Fruit fly (Drosophila melanogaster) whole organism, embryonic: Measurements from ENCODE around the gene CG33267.

Source experiments
- Asciz ChIP-seq: fragments of 200-800 bp; sonication (Bioruptor generic); optimal IDR thresholded peaks from 2 replicates; lab custom pipeline; 2017; ENCODE audit warnings: missing biosample characterization, mild to moderate bottlenecking, missing genetic modification characterization, missing genetic modification reagents
- CG10147 ChIP-seq: fragments of 200-800 bp; sonication (Bioruptor generic); optimal IDR thresholded peaks from 2 replicates; lab custom pipeline; 2019; ENCODE audit warnings: missing biosample characterization, mild to moderate bottlenecking, missing genetic modification characterization, moderate library complexity
- CG10543 ChIP-seq: fragments of 200-800 bp; sonication (Bioruptor generic); optimal IDR thresholded peaks from 3 replicates; lab custom pipeline; 2017; ENCODE audit warnings: missing biosample characterization, mild to moderate bottlenecking, missing genetic modification characterization, moderate library complexity
- CG12071 ChIP-seq: fragments of 200-800 bp; sonication (Bioruptor generic); optimal IDR thresholded peaks from 3 replicates; lab custom pipeline; 2018; ENCODE audit warnings: missing biosample characterization, mild to moderate bottlenecking, missing genetic modification characterization
- CG13296 ChIP-seq: fragments of 200-800 bp; sonication (Bioruptor generic); optimal IDR thresholded peaks from 3 replicates; lab custom pipeline; 2018; ENCODE audit warnings: missing biosample characterization, mild to moderate bottlenecking, missing genetic modification characterization
- CG13424 ChIP-seq: fragments of 200-800 bp; sonication (Bioruptor generic); optimal IDR thresholded peaks from 2 replicates; lab custom pipeline; 2019; ENCODE audit warnings: missing biosample characterization, mild to moderate bottlenecking, missing genetic modification characterization, moderate library complexity
- CG13624 ChIP-seq: fragments of 200-800 bp; sonication (Bioruptor generic); optimal IDR thresholded peaks from 2 replicates; lab custom pipeline; 2016; ENCODE audit warnings: missing biosample characterization, missing genetic modification characterization
- CG15073 ChIP-seq: fragments of 200-800 bp; sonication (Bioruptor generic); optimal IDR thresholded peaks from 2 replicates; lab custom pipeline; 2016; ENCODE audit warnings: missing biosample characterization, missing genetic modification characterization
- CG15601 ChIP-seq: fragments of 200-800 bp; sonication (Bioruptor generic); optimal IDR thresholded peaks from 3 replicates; lab custom pipeline; 2019; ENCODE audit warnings: missing biosample characterization, mild to moderate bottlenecking, missing genetic modification characterization, moderate library complexity
- CG18619 ChIP-seq: fragments of 200-800 bp; sonication (Bioruptor generic); optimal IDR thresholded peaks from 3 replicates; lab custom pipeline; 2017; ENCODE audit warnings: missing biosample characterization, mild to moderate bottlenecking, missing genetic modification characterization
- CG34224 ChIP-seq: fragments of 200-800 bp; sonication (Bioruptor generic); IDR thresholded peaks from 3 replicates; pipeline ENCODE4 v1.3.6; 2022; ENCODE audit warnings: missing biosample characterization, missing genetic modification characterization; ENCODE audit not compliant: partially characterized antibody
- CG6813 ChIP-seq: fragments of 200-800 bp; sonication (Bioruptor generic); optimal IDR thresholded peaks from 2 replicates; lab custom pipeline; 2017; ENCODE audit warnings: missing biosample characterization, missing genetic modification characterization, mild to moderate bottlenecking, moderate library complexity, missing genetic modification reagents
- CG7372 ChIP-seq: fragments of 200-800 bp; sonication (Bioruptor generic); IDR thresholded peaks from 2 replicates; pipeline ENCODE4 v1.3.6; 2022; ENCODE audit warnings: missing biosample characterization, missing genetic modification characterization
- CG7987 ChIP-seq: fragments of 200-800 bp; sonication (Bioruptor generic); optimal IDR thresholded peaks from 2 replicates; lab custom pipeline; 2018; ENCODE audit warnings: missing biosample characterization, mild to moderate bottlenecking, missing genetic modification characterization, moderate library complexity
- Fer1 ChIP-seq: fragments of 200-800 bp; sonication (Bioruptor generic); optimal IDR thresholded peaks from 2 replicates; lab custom pipeline; 2017; ENCODE audit warnings: missing biosample characterization, mild to moderate bottlenecking, missing genetic modification characterization
- Fer3 ChIP-seq: fragments of 200-800 bp; sonication (Bioruptor generic); optimal IDR thresholded peaks from 2 replicates; lab custom pipeline; 2018; ENCODE audit warnings: missing biosample characterization, mild to moderate bottlenecking, missing genetic modification characterization, moderate library complexity
- HHEX ChIP-seq: fragments of 200-800 bp; sonication (Bioruptor generic); optimal IDR thresholded peaks from 3 replicates; lab custom pipeline; 2017; ENCODE audit warnings: missing biosample characterization, mild to moderate bottlenecking, missing genetic modification characterization, missing genetic modification reagents
- Hand ChIP-seq: fragments of 200-800 bp; sonication (Bioruptor generic); optimal IDR thresholded peaks from 2 replicates; lab custom pipeline; 2017; ENCODE audit warnings: mild to moderate bottlenecking, missing biosample characterization, missing genetic modification reagents, missing genetic modification characterization
- Hey ChIP-seq: fragments of 200-800 bp; sonication (Bioruptor generic); optimal IDR thresholded peaks from 3 replicates; lab custom pipeline; 2018; ENCODE audit warnings: missing biosample characterization, mild to moderate bottlenecking, missing genetic modification characterization
- Hmr ChIP-seq: fragments of 200-800 bp; sonication (Bioruptor generic); optimal IDR thresholded peaks from 3 replicates; lab custom pipeline; 2017; ENCODE audit warnings: mild to moderate bottlenecking, missing biosample characterization, missing genetic modification reagents, missing genetic modification characterization
- Hr51 ChIP-seq, 2 experiments: fragments of 200-800 bp; sonication (Bioruptor generic); optimal IDR thresholded peaks; 2 replicates in 1 of 2; 3 replicates in 1 of 2; lab custom pipeline; 2016 to 2018; ENCODE audit warnings: missing biosample characterization in 2 of 2, missing genetic modification characterization in 2 of 2, mild to moderate bottlenecking in 1 of 2, moderate library complexity in 1 of 2
- MBD-R2 ChIP-seq: fragments of 200-800 bp; sonication (Bioruptor generic); IDR thresholded peaks from 2 replicates; pipeline ENCODE4 v1.3.6; 2022; ENCODE audit warnings: missing biosample characterization, missing genetic modification characterization
- Meics ChIP-seq: fragments of 200-800 bp; sonication (Bioruptor generic); optimal IDR thresholded peaks from 2 replicates; lab custom pipeline; 2017; ENCODE audit warnings: missing biosample characterization, mild to moderate bottlenecking, missing genetic modification characterization
- Nf-YC ChIP-seq: fragments of 200-800 bp; optimal IDR thresholded peaks from 3 replicates; lab custom pipeline; 2019; ENCODE audit warnings: missing biosample characterization, mild to moderate bottlenecking, missing genetic modification characterization, moderate library complexity
- PHDP ChIP-seq: fragments of 200-800 bp; sonication (Bioruptor generic); optimal IDR thresholded peaks from 3 replicates; lab custom pipeline; 2018; ENCODE audit warnings: missing biosample characterization, mild to moderate bottlenecking, missing genetic modification characterization, moderate library complexity
- Pdp1 ChIP-seq, 2 experiments: fragments of 200-800 bp; sonication (Bioruptor generic); optimal IDR thresholded peaks; 3 replicates each; lab custom pipeline; 2016; ENCODE audit warnings: missing biosample characterization in 2 of 2, missing genetic modification characterization in 2 of 2, mild to moderate bottlenecking in 1 of 2, moderate library complexity in 1 of 2
- ase ChIP-seq: fragments of 200-800 bp; sonication (Bioruptor generic); IDR thresholded peaks from 3 replicates; pipeline ENCODE4 v1.3.6; 2022; ENCODE audit warnings: missing biosample characterization, missing genetic modification characterization
- bowl ChIP-seq: fragments of 200-800 bp; sonication (Bioruptor generic); IDR thresholded peaks from 2 replicates; pipeline ENCODE4 v1.3.6; 2022; ENCODE audit warnings: missing biosample characterization, missing genetic modification characterization
- chinmo ChIP-seq: fragments of 200-800 bp; sonication (Bioruptor generic); IDR thresholded peaks from 4 replicates; pipeline ENCODE4 v1.3.6; 2022; ENCODE audit warnings: missing biosample characterization, missing genetic modification characterization; ENCODE audit not compliant: partially characterized antibody
- ewg ChIP-seq: fragments of 200-800 bp; sonication (Bioruptor generic); optimal IDR thresholded peaks from 3 replicates; lab custom pipeline; 2017; ENCODE audit warnings: mild to moderate bottlenecking, missing biosample characterization, missing genetic modification reagents, missing genetic modification characterization
- exex ChIP-seq: fragments of 200-800 bp; sonication (Bioruptor generic); optimal IDR thresholded peaks from 4 replicates; lab custom pipeline; 2018; ENCODE audit warnings: missing biosample characterization, mild to moderate bottlenecking, missing genetic modification characterization, moderate library complexity
- gem ChIP-seq: fragments of 200-800 bp; sonication (Bioruptor generic); optimal IDR thresholded peaks from 2 replicates; lab custom pipeline; 2019; ENCODE audit warnings: missing biosample characterization, mild to moderate bottlenecking, missing genetic modification characterization, moderate library complexity
- kah ChIP-seq: fragments of 200-800 bp; sonication (Bioruptor generic); optimal IDR thresholded peaks from 2 replicates; lab custom pipeline; 2018; ENCODE audit warnings: missing biosample characterization, mild to moderate bottlenecking, missing genetic modification characterization
- pan ChIP-seq, 4 experiments: fragments of >200 bp in 3 of 4; fragments of 200-800 bp in 1 of 4; sonication (Bioruptor generic) in 1 of 4; optimal IDR thresholded peaks in 3 of 4; IDR thresholded peaks in 1 of 4; 2 replicates each; pipeline versions ENCODE4 v1.3.6 to Lab custom; 2017 to 2022; ENCODE audit warnings: missing biosample characterization in 2 of 4, missing genetic modification characterization in 2 of 4, mixed read lengths in 1 of 4
- scrt ChIP-seq: fragments of 200-800 bp; sonication (Bioruptor generic); optimal IDR thresholded peaks from 2 replicates; lab custom pipeline; 2018; ENCODE audit warnings: missing biosample characterization, mild to moderate bottlenecking, missing genetic modification characterization, moderate library complexity
- sd ChIP-seq: fragments of 200-800 bp; sonication (Bioruptor generic); optimal IDR thresholded peaks from 3 replicates; lab custom pipeline; 2018; ENCODE audit warnings: missing biosample characterization, mild to moderate bottlenecking, missing genetic modification characterization, moderate library complexity
- sens ChIP-seq: fragments of 200-800 bp; sonication (Bioruptor generic); peaks from one replicate; lab custom pipeline; 2016; ENCODE audit warnings: missing biosample characterization, missing genetic modification characterization
- sens-2 ChIP-seq: fragments of 200-800 bp; sonication (Bioruptor generic); IDR thresholded peaks from 2 replicates; pipeline ENCODE4 v1.3.6; 2022; ENCODE audit warnings: missing biosample characterization, missing genetic modification characterization
- sug ChIP-seq: fragments of 200-800 bp; optimal IDR thresholded peaks from 2 replicates; lab custom pipeline; 2019; ENCODE audit warnings: missing biosample characterization, mild to moderate bottlenecking, missing genetic modification characterization, moderate library complexity
- trem ChIP-seq: fragments of 200-800 bp; optimal IDR thresholded peaks from 3 replicates; lab custom pipeline; 2019; ENCODE audit warnings: missing biosample characterization, mild to moderate bottlenecking, missing genetic modification characterization, moderate library complexity
- zfh1 ChIP-seq: fragments of 200-800 bp; sonication (Bioruptor generic); IDR thresholded peaks from 3 replicates; pipeline ENCODE4 v1.3.6; 2022; ENCODE audit warnings: missing biosample characterization, missing genetic modification characterization

Gene CG33267

dm6 chr3L:11528397-11528923 is 35.8 kb upstream of the CG33267 start (continued):
- TF ChIP-seq gem (tag; lab: Kevin White, UChicago): peak; percentile 24
- TF ChIP-seq scrt (GFP tag; lab: Kevin White, UChicago): peak; percentile 25
- peak; percentile 28 for TF ChIP-seq CG15601 (tag; lab: Kevin White, UChicago)
- peak; percentile 12 for TF ChIP-seq Nf-YC (tag; lab: Kevin White, UChicago)
- no peak for TF ChIP-seq Hr51 (GFP tag; optimal IDR thresholded peaks at IDR 0.05; lab: Kevin White, UChicago)
- TF ChIP-seq Fer3 (tag; lab: Kevin White, UChicago): peak; percentile 33
- TF ChIP-seq CG34224 (GFP tag; lab: Robert Waterston, UW): no peak
- TF ChIP-seq CG13624 (GFP tag; lab: Kevin White, UChicago): peak; percentile 15
- TF ChIP-seq Hmr (GFP tag; lab: Kevin White, UChicago): peak; percentile 28
- peak; percentile 12 for TF ChIP-seq kah
- 0 out of 2 replicates have a peak, but pooled peaks have one; percentile 11 for TF ChIP-seq bowl
- no peak for TF ChIP-seq CG15073 (GFP tag; lab: Kevin White, UChicago)
- TF ChIP-seq CG13296 (GFP tag; lab: Kevin White, UChicago): peak; percentile 61
- no peak for TF ChIP-seq pan (optimal IDR thresholded peaks at IDR 0.05; lab: Kevin White, UChicago)
- peak in 1 of 2 experiments; percentile 37 for TF ChIP-seq pan (GFP tag; optimal IDR thresholded peaks at IDR 0.05 in 1 of 2, IDR thresholded peaks at IDR 0.05 in 1 of 2)
- no peak; the same call in 1 of the 2 replicates for TF ChIP-seq MBD-R2 (GFP tag; lab: Robert Waterston, UW)
- peak; percentile 60 for TF ChIP-seq CG6813
- peak in 1 of 2 experiments; percentile 43 for TF ChIP-seq Pdp1 (GFP tag; optimal IDR thresholded peaks at IDR 0.05; lab: Kevin White, UChicago)
- no peak for TF ChIP-seq ewg
- peak; percentile 77 for TF ChIP-seq Fer1
- peak; percentile 8 for TF ChIP-seq CG10147
- peak; percentile 14 for TF ChIP-seq CG13424 (tag; lab: Kevin White, UChicago)
- 0 out of 4 replicates have a peak, but pooled peaks have one; percentile 66 for TF ChIP-seq chinmo
- no peak for TF ChIP-seq trem (tag; lab: Kevin White, UChicago)
- peak; percentile 42 for TF ChIP-seq CG12071 (GFP tag; lab: Kevin White, UChicago)
- peak; percentile 3 for TF ChIP-seq CG18619 (GFP tag; lab: Kevin White, UChicago)
- TF ChIP-seq sens-2 (GFP tag; lab: Robert Waterston, UW): no peak
- TF ChIP-seq PHDP (tag; lab: Kevin White, UChicago): peak; percentile 47
- peak; percentile 82 for TF ChIP-seq sens (GFP tag; lab: Kevin White, UChicago)
- peak; percentile 42 for TF ChIP-seq Meics (GFP tag; lab: Kevin White, UChicago)
- peak; percentile 26 for TF ChIP-seq Hey (tag; lab: Kevin White, UChicago)
- peak; percentile 65 for TF ChIP-seq CG10543
- peak; percentile 73 for TF ChIP-seq CG7987 (GFP tag; lab: Kevin White, UChicago)
- peak; percentile 51 for TF ChIP-seq Asciz (GFP tag; lab: Kevin White, UChicago)
- no peak for TF ChIP-seq CG7372 (GFP tag; lab: Robert Waterston, UW)
- 0 out of 3 replicates have a peak, but pooled peaks have one; percentile 4 for TF ChIP-seq zfh1
- TF ChIP-seq sd (tag; lab: Kevin White, UChicago): peak; percentile 38
- TF ChIP-seq HHEX (GFP tag; lab: Kevin White, UChicago): peak; percentile 27

dm6 chr3L:11529707-11530106 is 34.6 kb upstream of the CG33267 start:
- TF ChIP-seq exex (tag; lab: Kevin White, UChicago): peak; percentile 43
- no peak for TF ChIP-seq Hand (GFP tag; lab: Kevin White, UChicago)
- peak; percentile 1 for TF ChIP-seq sug (tag; lab: Kevin White, UChicago)
- TF ChIP-seq ase (GFP tag; lab: Robert Waterston, UW): no peak
- TF ChIP-seq, all 482 proteins: peak for 2
